Worm (Caenorhabditis elegans): ENCODE measurements around the gene str-211.

str-211 gene

DNA sequence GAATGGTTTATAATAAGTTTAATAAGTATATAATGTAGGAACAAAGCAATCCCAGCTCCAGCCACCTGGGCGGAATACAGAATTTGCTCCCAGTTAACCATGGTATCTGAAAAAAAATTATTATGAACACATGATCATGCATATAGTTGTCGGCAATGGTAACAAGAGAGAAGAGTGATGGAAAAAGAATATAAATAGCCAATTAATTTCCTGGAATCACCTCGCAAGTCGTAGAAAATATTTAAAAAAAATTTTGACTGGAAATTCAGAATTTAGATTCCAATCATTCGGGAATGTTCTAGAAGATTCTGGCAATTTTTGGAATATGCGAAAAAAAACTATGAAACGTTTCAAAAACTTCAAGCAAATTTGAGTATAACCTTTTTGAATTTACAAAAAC lies at the start of gene str-211:
Gene str-211, minus strand, starts transcription at position 101 of the 400 bp plus-strand sequence.
- TF ChIP-seq tbx-37 (GFP tag; conservative IDR thresholded peaks at IDR 0.05) (no peak), hnd-1 (tag; optimal IDR thresholded peaks at IDR 0.05) (no peak), pes-1 (GFP tag; IDR thresholded peaks at IDR 0.05) (no peak), ceh-13 (GFP tag; optimal IDR thresholded peaks at IDR 0.05) (no peak), aly-1 (tag; optimal IDR thresholded peaks at IDR 0.05) (no peak), B0310.2 (tag; optimal IDR thresholded peaks at IDR 0.05) (no peak), tra-4 (tag; optimal IDR thresholded peaks at IDR 0.05) (no peak), scrt-1 (GFP tag; IDR thresholded peaks at IDR 0.05) (no peak), flt-1 (GFP tag; IDR thresholded peaks at IDR 0.05) (no peak), ama-1 (optimal IDR thresholded peaks at IDR 0.05) (no peak), ets-7 (tag; optimal IDR thresholded peaks at IDR 0.05) (no peak), sea-1 (GFP tag; conservative IDR thresholded peaks at IDR 0.05) (no peak), hmg-4 (GFP tag; optimal IDR thresholded peaks at IDR 0.05) (no peak)

- TF ChIP-seq ceh-13 (GFP tag; optimal IDR thresholded peaks at IDR 0.05) (no peak), tbx-11 (GFP tag; IDR thresholded peaks at IDR 0.05) (no peak), tbx-37 (GFP tag; conservative IDR thresholded peaks at IDR 0.05) (no peak), B0310.2 (tag; optimal IDR thresholded peaks at IDR 0.05) (no peak), F13C5.2 (tag; optimal IDR thresholded peaks at IDR 0.05) (no peak), pes-1 (GFP tag; IDR thresholded peaks at IDR 0.05) (no peak), ama-1 (optimal IDR thresholded peaks at IDR 0.05) (no peak), hnd-1 (tag; optimal IDR thresholded peaks at IDR 0.05) (no peak), aly-1 (tag; optimal IDR thresholded peaks at IDR 0.05) (no peak), tra-4 (tag; optimal IDR thresholded peaks at IDR 0.05) (no peak), hmbx-1 (tag; optimal IDR thresholded peaks at IDR 0.05) (no peak), ets-7 (tag; optimal IDR thresholded peaks at IDR 0.05) (no peak), hmg-4 (GFP tag; optimal IDR thresholded peaks at IDR 0.05) (no peak), scrt-1 (GFP tag; IDR thresholded peaks at IDR 0.05) (no peak), sea-1 (GFP tag; conservative IDR thresholded peaks at IDR 0.05) (no peak), flt-1 (GFP tag; IDR thresholded peaks at IDR 0.05) (no peak)
Observed at ce11 chrV:4987097-4987496, 43.0 kb upstream of the str-211 start, which contains the start of gene ncx-8. Gene ncx-8, minus strand, starts transcription at chrV:4987197.

ce11 chrV:4983091-4983490 lies 39.0 kb upstream of the str-211 start, which contains the start of gene srsx-13:
Gene srsx-13, minus strand, starts transcription at chrV:4983191.
- TF ChIP-seq hnd-1 (tag; optimal IDR thresholded peaks at IDR 0.05) (no peak), sea-1 (GFP tag; conservative IDR thresholded peaks at IDR 0.05) (no peak), aly-1 (tag; optimal IDR thresholded peaks at IDR 0.05) (no peak), tbx-11 (GFP tag; IDR thresholded peaks at IDR 0.05) (no peak), hmg-4 (GFP tag; optimal IDR thresholded peaks at IDR 0.05) (no peak), F13C5.2 (tag; optimal IDR thresholded peaks at IDR 0.05) (no peak)

ce11 chrV:4980873-4981272 lies 36.8 kb upstream of the str-211 start, which contains the start of gene srsx-12:
Gene srsx-12, minus strand, starts transcription at chrV:4980973.
- no peak for TF ChIP-seq tra-4 (tag; optimal IDR thresholded peaks at IDR 0.05)

DNA sequence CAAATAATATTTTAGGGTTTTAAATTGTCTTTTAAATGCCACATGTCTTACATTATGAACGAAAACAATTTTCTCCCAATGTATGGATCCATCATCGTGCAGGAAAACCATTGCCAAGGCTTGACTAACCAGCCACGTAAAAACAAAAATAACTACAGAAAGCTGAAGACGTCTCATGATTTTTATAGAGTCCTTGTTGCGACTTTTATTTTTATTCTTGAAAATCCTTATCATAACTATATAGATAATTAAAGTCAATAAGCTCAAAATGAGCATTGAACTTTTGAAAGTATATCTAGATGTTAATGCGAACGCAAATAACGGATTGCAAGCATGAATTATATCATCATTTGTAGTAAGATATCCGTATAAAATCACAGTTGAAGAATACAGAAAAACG lies 36.0 kb upstream of the str-211 start:
- TF ChIP-seq ets-7 (tag; optimal IDR thresholded peaks at IDR 0.05) (no peak), hmbx-1 (tag; optimal IDR thresholded peaks at IDR 0.05) (no peak), B0310.2 (tag; optimal IDR thresholded peaks at IDR 0.05) (no peak), ceh-13 (GFP tag; optimal IDR thresholded peaks at IDR 0.05) (no peak)

DNA sequence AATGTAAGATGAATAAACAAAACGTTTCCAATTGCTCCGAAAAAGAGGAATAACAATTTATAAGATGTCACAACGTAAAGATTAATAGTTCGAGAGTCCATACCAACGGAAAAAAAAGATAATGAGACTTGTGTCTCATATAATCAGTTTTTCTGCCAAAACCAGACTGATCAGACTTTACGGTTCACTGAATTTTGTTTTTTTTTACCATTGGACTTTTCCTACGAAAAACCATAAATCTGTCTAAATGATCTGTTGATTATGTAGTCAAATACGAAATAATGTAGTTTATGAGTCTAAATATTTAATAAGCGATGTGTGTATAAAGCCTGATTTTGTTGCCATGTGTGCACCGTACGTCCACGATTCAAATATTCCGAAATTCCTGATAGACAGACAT lies 34.9 kb upstream of the str-211 start, which contains the start of gene srsx-11:
Gene srsx-11, minus strand, starts transcription at position 101 of the 400 bp plus-strand sequence.
- TF ChIP-seq B0310.2 (tag; optimal IDR thresholded peaks at IDR 0.05) (no peak), scrt-1 (GFP tag; IDR thresholded peaks at IDR 0.05) (no peak), ceh-36 (tag; optimal IDR thresholded peaks at IDR 0.05) (no peak), aly-1 (tag; optimal IDR thresholded peaks at IDR 0.05) (no peak), hmbx-1 (tag; optimal IDR thresholded peaks at IDR 0.05) (no peak), sea-1 (GFP tag; conservative IDR thresholded peaks at IDR 0.05) (no peak), tbx-11 (GFP tag; IDR thresholded peaks at IDR 0.05) (no peak), F13C5.2 (tag; optimal IDR thresholded peaks at IDR 0.05) (no peak), hnd-1 (tag; optimal IDR thresholded peaks at IDR 0.05) (no peak), ets-7 (tag; optimal IDR thresholded peaks at IDR 0.05) (no peak), ceh-13 (GFP tag; optimal IDR thresholded peaks at IDR 0.05) (no peak), ama-1 (optimal IDR thresholded peaks at IDR 0.05) (no peak), hmg-4 (GFP tag; optimal IDR thresholded peaks at IDR 0.05) (no peak), flt-1 (GFP tag; IDR thresholded peaks at IDR 0.05) (no peak), pes-1 (GFP tag; IDR thresholded peaks at IDR 0.05) (no peak), tbx-37 (GFP tag; conservative IDR thresholded peaks at IDR 0.05) (no peak), tra-4 (tag; optimal IDR thresholded peaks at IDR 0.05) (no peak)

DNA sequence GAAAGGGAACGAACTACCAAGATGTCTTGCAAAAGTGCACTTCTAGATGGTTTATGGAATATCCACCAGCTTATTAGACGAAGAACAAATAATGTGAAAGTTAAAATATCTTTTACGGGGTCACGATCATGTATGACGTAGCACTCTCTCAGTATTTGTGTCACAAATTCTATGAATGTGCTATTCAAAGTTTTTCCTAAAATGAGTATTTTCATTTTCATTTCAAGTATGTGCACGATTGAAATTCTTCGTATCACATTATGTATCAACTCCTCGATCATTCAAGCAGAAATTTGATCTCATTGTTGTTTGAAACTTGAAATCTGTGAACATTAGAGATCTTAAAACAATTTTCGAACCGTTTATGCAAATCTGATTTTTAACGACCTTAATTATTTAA lies 33.4 kb upstream of the str-211 start:
- TF ChIP-seq flt-1 (GFP tag; IDR thresholded peaks at IDR 0.05), result no peak
- TF ChIP-seq B0310.2 (tag; optimal IDR thresholded peaks at IDR 0.05), result no peak

DNA sequence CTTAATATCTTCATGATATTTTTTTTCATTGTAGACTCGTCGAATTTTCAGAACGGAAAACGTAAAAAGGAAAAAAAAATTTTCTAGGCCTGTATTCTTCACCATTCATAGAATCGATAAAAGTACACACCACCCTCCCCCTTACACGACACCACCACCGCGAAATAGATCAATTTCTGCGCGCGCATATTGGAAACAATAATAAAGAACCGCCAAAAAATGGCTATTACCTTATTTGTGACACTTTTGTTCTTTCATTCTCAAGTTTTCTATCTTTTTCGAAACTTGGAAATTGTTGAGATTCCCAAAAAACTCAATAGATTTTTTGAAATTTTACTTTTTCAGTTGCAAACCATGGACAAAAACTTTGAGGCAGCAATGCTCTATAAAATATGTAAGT lies 31.0 kb upstream of the str-211 start, which contains the start of gene F26G5.1:
Gene F26G5.1, plus strand, starts transcription at position 339 of the 400 bp plus-strand sequence.
- TF ChIP-seq hnd-1 (tag; optimal IDR thresholded peaks at IDR 0.05) (no peak), tbx-37 (GFP tag; conservative IDR thresholded peaks at IDR 0.05) (no peak), ama-1 (optimal IDR thresholded peaks at IDR 0.05) (no peak), ceh-36 (tag; optimal IDR thresholded peaks at IDR 0.05) (no peak), scrt-1 (GFP tag; IDR thresholded peaks at IDR 0.05) (no peak), tra-4 (tag; optimal IDR thresholded peaks at IDR 0.05) (no peak)

ce11 chrV:4974677-4975076 lies 30.6 kb upstream of the str-211 start, which contains the start of gene srsx-10:
Gene srsx-10, minus strand, starts transcription at chrV:4974777.
- TF ChIP-seq ceh-13 (GFP tag; optimal IDR thresholded peaks at IDR 0.05), result no peak
- no peak for TF ChIP-seq sea-1 (GFP tag; conservative IDR thresholded peaks at IDR 0.05)
- no peak for TF ChIP-seq ets-7 (tag; optimal IDR thresholded peaks at IDR 0.05)
- no peak for TF ChIP-seq hmbx-1 (tag; optimal IDR thresholded peaks at IDR 0.05)
- TF ChIP-seq flt-1 (GFP tag; IDR thresholded peaks at IDR 0.05), result no peak
- TF ChIP-seq hmg-4 (GFP tag; optimal IDR thresholded peaks at IDR 0.05), result no peak
- TF ChIP-seq ama-1 (optimal IDR thresholded peaks at IDR 0.05), result no peak
- TF ChIP-seq tra-4 (tag; optimal IDR thresholded peaks at IDR 0.05), result no peak
- no peak for TF ChIP-seq hnd-1 (tag; optimal IDR thresholded peaks at IDR 0.05)
- TF ChIP-seq tbx-11 (GFP tag; IDR thresholded peaks at IDR 0.05), result no peak
- no peak for TF ChIP-seq pes-1 (GFP tag; IDR thresholded peaks at IDR 0.05)
- TF ChIP-seq scrt-1 (GFP tag; IDR thresholded peaks at IDR 0.05), result no peak
- TF ChIP-seq F13C5.2 (tag; optimal IDR thresholded peaks at IDR 0.05), result no peak
- no peak for TF ChIP-seq tbx-37 (GFP tag; conservative IDR thresholded peaks at IDR 0.05)
- no peak for TF ChIP-seq ceh-36 (tag; optimal IDR thresholded peaks at IDR 0.05)

All from whole organism, early embryonic.